Fruit fly (Drosophila melanogaster): ENCODE results near the gene CG34273.

- TF ChIP-seq Bgb (GFP tag; IDR thresholded peaks at IDR 0.05; ENCODE audit: partially characterized antibody) (no peak), CG11695 (GFP tag; IDR thresholded peaks at IDR 0.05) (no peak), psq (GFP tag; optimal IDR thresholded peaks at IDR 0.05) (no peak)
Measured at dm6 chr3R:14564705-14565064, 47.8 kb downstream of the CG34273 start, which contains the start of gene CG8087.
